Worm (Caenorhabditis elegans) whole organism, early embryonic: ENCODE measurements around the gene sec-6.

ENCODE experiments used
- aly-1 ChIP-seq: sonication (generic microtip); optimal IDR thresholded peaks from 2 replicates; lab custom pipeline; 2016; ENCODE audit warnings: missing genetic modification characterization, missing compliant biosample characterization
- ama-1 ChIP-seq: fragments of 150-350 bp; optimal IDR thresholded peaks from 2 replicates; lab custom pipeline; 2014
- flt-1 ChIP-seq: fragments of 200-800 bp; sonication (Bioruptor generic); IDR thresholded peaks from 2 replicates; pipeline ENCODE4 v1.3.6; 2022; ENCODE audit warnings: missing genetic modification characterization, missing compliant biosample characterization
- hmbx-1 ChIP-seq: sonication (generic microtip); optimal IDR thresholded peaks from 2 replicates; lab custom pipeline; 2016; ENCODE audit warnings: mild to moderate bottlenecking, missing genetic modification characterization, missing compliant biosample characterization

- TF ChIP-seq ama-1 (no peak), flt-1 (GFP tag; lab: Robert Waterston, UW) (no peak), aly-1 (tag; lab: Kevin White, UChicago) (no peak), hmbx-1 (tag; lab: Kevin White, UChicago) (no peak)
These were observed 5.2 kb downstream of the sec-6 start for ce11 chrII:5364516-5364915.
